Fruit fly (Drosophila melanogaster) whole organism, embryonic: ENCODE data around the gene Cip4.

Experiments used
- Antp ChIP-seq: fragments of 200-800 bp; sonication (Bioruptor generic); optimal IDR thresholded peaks from 3 replicates; lab custom pipeline; 2016; ENCODE audit warnings: missing biosample characterization, missing genetic modification characterization
- B-H2 ChIP-seq: fragments of 200-800 bp; sonication (Bioruptor generic); optimal IDR thresholded peaks from 2 replicates; lab custom pipeline; 2018; ENCODE audit warnings: missing biosample characterization, mild to moderate bottlenecking, missing genetic modification characterization
- BEAF-32 ChIP-seq: fragments of 200-800 bp; sonication (Bioruptor generic); optimal IDR thresholded peaks from 3 replicates; lab custom pipeline; 2017; ENCODE audit warnings: missing biosample characterization, missing genetic modification characterization, mild to moderate bottlenecking, moderate library complexity, missing genetic modification reagents
- CG10274 ChIP-seq: fragments of 200-800 bp; sonication (Bioruptor generic); optimal IDR thresholded peaks from 3 replicates; lab custom pipeline; 2017; ENCODE audit warnings: missing biosample characterization, mild to moderate bottlenecking, missing genetic modification characterization
- CG10462 ChIP-seq: fragments of 200-800 bp; sonication (Bioruptor generic); optimal IDR thresholded peaks from 2 replicates; lab custom pipeline; 2016; ENCODE audit warnings: missing biosample characterization, missing genetic modification characterization
- CG11456 ChIP-seq: fragments of 200-800 bp; sonication (Bioruptor generic); IDR thresholded peaks from 3 replicates; pipeline ENCODE4 v1.3.6; 2022; ENCODE audit warnings: missing biosample characterization, missing genetic modification characterization
- CG11504 ChIP-seq: fragments of 200-800 bp; sonication (Bioruptor generic); optimal IDR thresholded peaks from 3 replicates; lab custom pipeline; 2019; ENCODE audit warnings: missing biosample characterization, mild to moderate bottlenecking, missing genetic modification characterization, moderate library complexity
- CG12659 ChIP-seq: fragments of 200-800 bp; sonication (Bioruptor generic); optimal IDR thresholded peaks from 3 replicates; lab custom pipeline; 2017; ENCODE audit warnings: mild to moderate bottlenecking, missing biosample characterization, missing genetic modification reagents, missing genetic modification characterization
- CG13123 ChIP-seq: fragments of 200-800 bp; sonication (Bioruptor generic); optimal IDR thresholded peaks from 2 replicates; lab custom pipeline; 2016; ENCODE audit warnings: missing biosample characterization, missing genetic modification characterization
- CG13296 ChIP-seq: fragments of 200-800 bp; sonication (Bioruptor generic); optimal IDR thresholded peaks from 3 replicates; lab custom pipeline; 2018; ENCODE audit warnings: missing biosample characterization, mild to moderate bottlenecking, missing genetic modification characterization
- CG15479 ChIP-seq: fragments of 200-800 bp; sonication (Bioruptor generic); optimal IDR thresholded peaks from 3 replicates; lab custom pipeline; 2019; ENCODE audit warnings: missing biosample characterization, mild to moderate bottlenecking, missing genetic modification characterization, moderate library complexity
- CG15514 ChIP-seq: fragments of 200-800 bp; sonication (Bioruptor generic); optimal IDR thresholded peaks from 3 replicates; lab custom pipeline; 2017; ENCODE audit warnings: missing biosample characterization, missing genetic modification characterization, mild to moderate bottlenecking, moderate library complexity, missing genetic modification reagents
- CG16813 ChIP-seq: fragments of 200-800 bp; sonication (Bioruptor generic); IDR thresholded peaks from 3 replicates; pipeline ENCODE4 v1.3.6; 2022; ENCODE audit warnings: missing biosample characterization, missing genetic modification characterization; ENCODE audit not compliant: partially characterized antibody
- CG17361 ChIP-seq: fragments of 200-800 bp; sonication (Bioruptor generic); IDR thresholded peaks from 3 replicates; pipeline ENCODE4 v1.3.6; 2022; ENCODE audit warnings: missing biosample characterization, missing genetic modification characterization
- CG2116 ChIP-seq: fragments of 200-800 bp; sonication (Bioruptor generic); optimal IDR thresholded peaks from 3 replicates; lab custom pipeline; 2018; ENCODE audit warnings: missing biosample characterization, mild to moderate bottlenecking, missing genetic modification characterization
- CG30020 ChIP-seq: fragments of 200-800 bp; optimal IDR thresholded peaks from 2 replicates; lab custom pipeline; 2019; ENCODE audit warnings: missing biosample characterization, mild to moderate bottlenecking, missing genetic modification characterization, moderate library complexity
- CG30403 ChIP-seq: fragments of 200-800 bp; sonication (Bioruptor generic); optimal IDR thresholded peaks from 3 replicates; lab custom pipeline; 2016; ENCODE audit warnings: missing biosample characterization, missing genetic modification characterization
- CG34376 ChIP-seq: fragments of 200-800 bp; sonication (Bioruptor generic); optimal IDR thresholded peaks from 2 replicates; lab custom pipeline; 2018; ENCODE audit warnings: missing biosample characterization, mild to moderate bottlenecking, missing genetic modification characterization
- CG4730 ChIP-seq: fragments of 200-800 bp; sonication (Bioruptor generic); IDR thresholded peaks from 2 replicates; pipeline ENCODE4 v1.3.6; 2022; ENCODE audit warnings: missing biosample characterization, missing genetic modification characterization
- CG9609 ChIP-seq: fragments of 200-800 bp; sonication (Bioruptor generic); optimal IDR thresholded peaks from 3 replicates; lab custom pipeline; 2016; ENCODE audit warnings: missing biosample characterization, missing genetic modification characterization
- CG9817 ChIP-seq: fragments of 200-800 bp; sonication (Bioruptor generic); optimal IDR thresholded peaks from 2 replicates; lab custom pipeline; 2018; ENCODE audit warnings: missing biosample characterization, mild to moderate bottlenecking, missing genetic modification characterization, moderate library complexity
- CHES-1-like ChIP-seq: fragments of 200-800 bp; sonication (Bioruptor generic); optimal IDR thresholded peaks from 2 replicates; lab custom pipeline; 2016; ENCODE audit warnings: missing biosample characterization, missing genetic modification characterization
- Dad ChIP-seq: fragments of 200-800 bp; sonication (Bioruptor generic); optimal IDR thresholded peaks from 3 replicates; lab custom pipeline; 2016; ENCODE audit warnings: missing biosample characterization, missing genetic modification characterization
- Dip3 ChIP-seq: fragments of 200-800 bp; sonication (Bioruptor generic); optimal IDR thresholded peaks from 3 replicates; lab custom pipeline; 2016; ENCODE audit warnings: missing biosample characterization, missing genetic modification characterization
- Drgx ChIP-seq: fragments of 200-800 bp; sonication (Bioruptor generic); IDR thresholded peaks from 2 replicates; pipeline ENCODE4 v1.3.6; 2022; ENCODE audit warnings: missing biosample characterization, missing genetic modification characterization
- E2f1 ChIP-seq: fragments of 200-800 bp; sonication (Bioruptor generic); IDR thresholded peaks from 2 replicates; pipeline ENCODE4 v1.3.6; 2022; ENCODE audit warnings: missing biosample characterization, missing genetic modification characterization
- H15 ChIP-seq: fragments of 200-800 bp; sonication (Bioruptor generic); IDR thresholded peaks from 3 replicates; pipeline ENCODE4 v1.3.6; 2022; ENCODE audit warnings: missing biosample characterization, missing genetic modification characterization
- Hr51 ChIP-seq, 2 experiments: fragments of 200-800 bp; sonication (Bioruptor generic); optimal IDR thresholded peaks; 2 replicates in 1 of 2; 3 replicates in 1 of 2; lab custom pipeline; 2016 to 2018; ENCODE audit warnings: missing biosample characterization in 2 of 2, missing genetic modification characterization in 2 of 2, mild to moderate bottlenecking in 1 of 2, moderate library complexity in 1 of 2
- Lhr ChIP-seq: fragments of 200-800 bp; sonication (Bioruptor generic); optimal IDR thresholded peaks from 3 replicates; lab custom pipeline; 2017; ENCODE audit warnings: mild to moderate bottlenecking, missing biosample characterization, missing genetic modification reagents, missing genetic modification characterization
- Myb ChIP-seq: fragments of 200-800 bp; sonication (Bioruptor generic); optimal IDR thresholded peaks from 2 replicates; lab custom pipeline; 2016; ENCODE audit warnings: missing biosample characterization, missing genetic modification characterization
- Opbp ChIP-seq: fragments of 200-800 bp; sonication (Bioruptor generic); IDR thresholded peaks from 3 replicates; pipeline ENCODE4 v1.3.6; 2022; ENCODE audit warnings: missing biosample characterization, missing genetic modification characterization; ENCODE audit not compliant: partially characterized antibody
- Ssrp ChIP-seq: fragments of 200-800 bp; sonication (Bioruptor generic); optimal IDR thresholded peaks from 2 replicates; lab custom pipeline; 2018; ENCODE audit warnings: missing biosample characterization, mild to moderate bottlenecking, missing genetic modification characterization, moderate library complexity
- Trl ChIP-seq, 3 experiments: fragments of >200 bp in 2 of 3; fragments of 200-800 bp in 1 of 3; sonication (Bioruptor generic) in 1 of 3; optimal IDR thresholded peaks; 2 replicates in 1 of 3; 3 replicates in 2 of 3; lab custom pipeline; 2016 to 2017; ENCODE audit warnings: missing biosample characterization in 1 of 3, missing genetic modification characterization in 1 of 3
- bcd ChIP-seq: fragments of 200-800 bp; sonication (Bioruptor generic); optimal IDR thresholded peaks from 2 replicates; lab custom pipeline; 2017; ENCODE audit warnings: missing biosample characterization, mild to moderate bottlenecking, missing genetic modification characterization
- chif ChIP-seq, 2 experiments: fragments of 200-800 bp; sonication (Bioruptor generic); optimal IDR thresholded peaks; 3 replicates each; lab custom pipeline; 2016; ENCODE audit warnings: missing biosample characterization in 2 of 2, missing genetic modification characterization in 2 of 2
- crp ChIP-seq, 2 experiments: fragments of 200-800 bp; sonication (Bioruptor generic); optimal IDR thresholded peaks; 2 replicates in 1 of 2; 3 replicates in 1 of 2; lab custom pipeline; 2017; ENCODE audit warnings: missing biosample characterization in 2 of 2, missing genetic modification characterization in 2 of 2, mild to moderate bottlenecking in 1 of 2, moderate library complexity in 1 of 2
- fd3F ChIP-seq: fragments of 200-800 bp; sonication (Bioruptor generic); optimal IDR thresholded peaks from 2 replicates; lab custom pipeline; 2018; ENCODE audit warnings: missing biosample characterization, mild to moderate bottlenecking, missing genetic modification characterization, moderate library complexity
- gfzf ChIP-seq: fragments of 200-800 bp; sonication (Bioruptor generic); optimal IDR thresholded peaks from 2 replicates; lab custom pipeline; 2016; ENCODE audit warnings: missing biosample characterization, mild to moderate bottlenecking, missing genetic modification characterization, moderate library complexity
- hkb ChIP-seq, 2 experiments: fragments of 200-800 bp in 1 of 2; fragments of >200 bp in 1 of 2; sonication (Bioruptor generic) in 1 of 2; IDR thresholded peaks in 1 of 2; optimal IDR thresholded peaks in 1 of 2; 2 replicates each; pipeline versions ENCODE4 v1.3.6 to Lab custom; 2017 to 2022; ENCODE audit warnings: missing biosample characterization in 1 of 2, missing genetic modification characterization in 1 of 2
- ind ChIP-seq: fragments of 200-800 bp; sonication (Bioruptor generic); optimal IDR thresholded peaks from 3 replicates; lab custom pipeline; 2016; ENCODE audit warnings: missing biosample characterization, missing genetic modification characterization
- lbe ChIP-seq: fragments of 200-800 bp; sonication (Bioruptor generic); optimal IDR thresholded peaks from 2 replicates; lab custom pipeline; 2016; ENCODE audit warnings: missing biosample characterization, mild to moderate bottlenecking, missing genetic modification characterization
- mirr ChIP-seq: fragments of 200-800 bp; sonication (Bioruptor generic); optimal IDR thresholded peaks from 3 replicates; lab custom pipeline; 2018; ENCODE audit warnings: missing biosample characterization, mild to moderate bottlenecking, missing genetic modification characterization
- nom ChIP-seq: fragments of 200-800 bp; sonication (Bioruptor generic); optimal IDR thresholded peaks from 2 replicates; lab custom pipeline; 2017; ENCODE audit warnings: missing biosample characterization, missing genetic modification characterization, mild to moderate bottlenecking, moderate library complexity, missing genetic modification reagents
- repo ChIP-seq: fragments of 200-800 bp; sonication (Bioruptor generic); optimal IDR thresholded peaks from 2 replicates; lab custom pipeline; 2016; ENCODE audit warnings: missing biosample characterization, missing genetic modification characterization
- run ChIP-seq: fragments of 200-800 bp; sonication (Bioruptor generic); optimal IDR thresholded peaks from 3 replicates; lab custom pipeline; 2018; ENCODE audit warnings: missing biosample characterization, mild to moderate bottlenecking, missing genetic modification characterization
- tin ChIP-seq: fragments of 200-800 bp; sonication (Bioruptor generic); optimal IDR thresholded peaks from 3 replicates; lab custom pipeline; 2016; ENCODE audit warnings: missing biosample characterization, missing genetic modification characterization
- zen ChIP-seq: fragments of 200-800 bp; sonication (Bioruptor generic); optimal IDR thresholded peaks from 3 replicates; lab custom pipeline; 2018; ENCODE audit warnings: missing biosample characterization, mild to moderate bottlenecking, missing genetic modification characterization, moderate library complexity
- zen2 ChIP-seq: fragments of 200-800 bp; sonication (Bioruptor generic); IDR thresholded peaks from 3 replicates; pipeline ENCODE4 v1.3.6; 2022; ENCODE audit warnings: missing biosample characterization, missing genetic modification characterization; ENCODE audit not compliant: partially characterized antibody

The Cip4 gene

DNA sequence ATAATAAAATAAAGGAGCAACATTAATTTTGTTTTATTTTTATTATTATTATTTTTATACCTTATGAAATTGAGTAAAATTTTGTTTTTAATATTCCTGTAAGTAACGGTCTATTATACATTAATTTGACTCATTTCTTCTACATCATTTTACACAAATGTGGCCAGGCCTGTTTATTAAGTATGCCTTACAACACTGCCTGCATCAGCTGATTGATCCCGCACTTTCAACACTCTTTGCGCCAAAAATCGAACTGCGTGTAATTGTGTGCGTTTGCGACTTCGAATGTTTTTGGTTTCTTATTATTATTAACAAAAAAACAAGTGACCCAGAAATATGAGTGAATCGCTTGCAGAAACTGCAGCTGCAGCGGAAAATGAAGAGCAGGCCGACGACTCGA lies 50.6 kb downstream of the Cip4 start, which contains the start of gene Claspin (continued):
- TF ChIP-seq CG13296 = no peak
- peak; percentile 65 for TF ChIP-seq B-H2 (GFP tag; lab: Kevin White, UChicago)
- peak; percentile 47 for TF ChIP-seq CG10462 (GFP tag; lab: Kevin White, UChicago)
- TF ChIP-seq BEAF-32 = peak; percentile 30
- TF ChIP-seq CG11504 (tag; lab: Kevin White, UChicago) = no peak
- peak in 1 of 2 experiments; percentile 29 for TF ChIP-seq Hr51 (GFP tag; optimal IDR thresholded peaks at IDR 0.05; lab: Kevin White, UChicago)
- no peak for TF ChIP-seq mirr
- TF ChIP-seq CG11456 (GFP tag; lab: Robert Waterston, UW) = peak; percentile 20; the same call in 1 of the 3 replicates
- TF ChIP-seq CG13123 (GFP tag; lab: Kevin White, UChicago) = peak; percentile 18
- peak; percentile 45 for TF ChIP-seq Antp (GFP tag; lab: Kevin White, UChicago)
- peak; percentile 1 for TF ChIP-seq CG30020 (tag; lab: Kevin White, UChicago)
- peak; percentile 49 for TF ChIP-seq gfzf (GFP tag; lab: Kevin White, UChicago)
- TF ChIP-seq repo (GFP tag; lab: Kevin White, UChicago) = no peak
- peak; percentile 66 for TF ChIP-seq CG12659 (GFP tag; lab: Kevin White, UChicago)
- TF ChIP-seq nom (GFP tag; lab: Kevin White, UChicago) = no peak
- TF ChIP-seq ind (GFP tag; lab: Kevin White, UChicago) = peak; percentile 22
- TF ChIP-seq CG15514 (GFP tag; lab: Kevin White, UChicago) = peak; percentile 53
- peak; percentile 13 for TF ChIP-seq tin (GFP tag; lab: Kevin White, UChicago)
- TF ChIP-seq zen2 (GFP tag; lab: Robert Waterston, UW) = no peak
- TF ChIP-seq Lhr (GFP tag; lab: Kevin White, UChicago) = peak; percentile 66
- TF ChIP-seq bcd (GFP tag; lab: Kevin White, UChicago) = peak; percentile 26
- no peak for TF ChIP-seq CG10274 (GFP tag; lab: Kevin White, UChicago)
- no peak for TF ChIP-seq fd3F (GFP tag; lab: Kevin White, UChicago)
- TF ChIP-seq chif (GFP tag; optimal IDR thresholded peaks at IDR 0.05; lab: Kevin White, UChicago) = peak; percentile 40 to 43
- TF ChIP-seq CG9609 (GFP tag; lab: Kevin White, UChicago) = peak; percentile 23
- peak; percentile 57 for TF ChIP-seq Myb
- TF ChIP-seq CG16813 = peak; percentile 53; the same call in 2 of the 3 replicates
- peak; percentile 97 to 99 for TF ChIP-seq crp (GFP tag; optimal IDR thresholded peaks at IDR 0.05; lab: Kevin White, UChicago)
- no peak for TF ChIP-seq run (tag; lab: Kevin White, UChicago)
- no peak for TF ChIP-seq CG15479 (GFP tag; lab: Kevin White, UChicago)
- TF ChIP-seq CG17361 (GFP tag; lab: Robert Waterston, UW) = no peak
- no peak for TF ChIP-seq Drgx
- TF ChIP-seq Opbp (GFP tag; lab: Robert Waterston, UW) = peak; percentile 49; the same call in 1 of the 3 replicates
- TF ChIP-seq CHES-1-like (GFP tag; lab: Kevin White, UChicago) = peak; percentile 47
- peak; percentile 66; the same call in 1 of the 2 replicates for TF ChIP-seq E2f1
- TF ChIP-seq H15 = no peak; the same call in 2 of the 3 replicates
- peak; percentile 58 for TF ChIP-seq Dip3
- TF ChIP-seq zen (tag; lab: Kevin White, UChicago) = no peak
- peak; percentile 34 for TF ChIP-seq CG2116 (GFP tag; lab: Kevin White, UChicago)
- no peak for TF ChIP-seq lbe (GFP tag; lab: Kevin White, UChicago)
- TF ChIP-seq hkb (optimal IDR thresholded peaks at IDR 0.05; lab: Kevin White, UChicago) = no peak
- TF ChIP-seq hkb (GFP tag; IDR thresholded peaks at IDR 0.05; lab: Robert Waterston, UW) = peak; percentile 20
- TF ChIP-seq Ssrp (tag; lab: Kevin White, UChicago) = peak; percentile 15
- peak; percentile 38 for TF ChIP-seq CG9817
- TF ChIP-seq Dad (GFP tag; lab: Kevin White, UChicago) = no peak
- TF ChIP-seq Trl (optimal IDR thresholded peaks at IDR 0.05; lab: Kevin White, UChicago) = no peak
- peak; percentile 24 for TF ChIP-seq Trl (GFP tag; optimal IDR thresholded peaks at IDR 0.05; lab: Kevin White, UChicago)
- peak; percentile 17 for TF ChIP-seq CG30403 (GFP tag; lab: Kevin White, UChicago)
- no peak for TF ChIP-seq CG34376 (GFP tag; lab: Kevin White, UChicago)
- TF ChIP-seq CG4730 = no peak
